Fruit fly (Drosophila melanogaster): ENCODE data around the gene CG43750.

Gene CG43750

DNA sequence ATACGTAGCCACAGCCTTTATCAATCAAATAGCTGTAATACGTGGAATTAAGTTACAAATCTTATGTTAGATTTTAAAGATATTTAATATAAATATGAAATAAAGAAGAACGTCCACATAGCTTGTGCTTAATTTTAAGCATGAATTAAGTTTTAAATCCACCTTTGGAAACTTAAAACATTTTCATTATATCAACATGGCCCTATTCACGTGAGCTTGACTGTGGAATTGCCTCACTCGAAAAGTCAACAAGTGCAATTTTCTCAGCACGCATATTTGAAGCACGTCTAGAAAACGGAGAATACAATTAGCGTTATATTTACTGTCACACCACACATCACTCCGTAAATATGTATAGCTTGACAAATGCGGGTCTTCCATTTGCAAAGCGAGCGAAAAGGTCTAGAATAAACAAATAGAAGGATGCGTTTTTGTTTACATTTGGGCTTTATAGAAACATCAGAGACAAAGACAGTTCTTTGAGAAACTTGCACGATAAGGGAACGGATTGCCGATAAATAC is 26.8 kb downstream of the CG43750 start (continued):
- TF ChIP-seq Abd-B (GFP tag; optimal IDR thresholded peaks at IDR 0.05), result no peak

DNA sequence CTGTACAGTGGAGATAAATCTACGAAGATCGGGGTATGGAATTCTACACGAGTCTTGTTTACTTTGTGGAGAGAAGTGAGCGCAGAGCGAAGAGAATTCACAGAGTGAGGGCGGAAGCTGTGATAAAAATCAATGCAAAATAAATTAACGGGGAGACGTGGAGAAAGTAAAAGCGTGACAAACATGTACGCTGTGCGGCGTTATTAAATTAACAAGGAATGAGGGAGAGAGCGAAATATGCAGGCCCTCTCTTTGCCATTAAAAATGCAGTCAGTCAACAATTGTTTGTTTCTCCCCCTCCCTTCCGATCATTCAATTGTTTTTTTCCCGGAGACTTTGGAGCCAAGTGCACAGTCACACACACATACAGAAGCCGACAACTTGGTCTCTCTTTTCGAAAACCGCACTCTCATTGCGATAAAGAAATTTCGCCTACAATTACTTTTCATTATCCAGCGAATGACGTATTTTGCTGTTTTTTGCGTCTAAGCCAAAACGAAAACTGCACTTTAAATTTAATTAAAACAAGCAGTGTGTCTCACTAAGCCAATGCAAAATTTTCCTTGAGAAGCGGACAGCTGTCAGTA is 27.6 kb downstream of the CG43750 start:
- TF ChIP-seq lola (GFP tag; optimal IDR thresholded peaks at IDR 0.05) (no peak), Dfd (GFP tag; optimal IDR thresholded peaks at IDR 0.05) (no peak), Hr78 (GFP tag; optimal IDR thresholded peaks at IDR 0.05) (no peak), CG32264 (GFP tag; optimal IDR thresholded peaks at IDR 0.05) (no peak), brk (GFP tag; optimal IDR thresholded peaks at IDR 0.05) (no peak), Jra (GFP tag; optimal IDR thresholded peaks at IDR 0.05) (no peak), Abd-B (GFP tag; optimal IDR thresholded peaks at IDR 0.05) (no peak), psq (GFP tag; optimal IDR thresholded peaks at IDR 0.05) (no peak), OdsH (GFP tag; optimal IDR thresholded peaks at IDR 0.05) (no peak), dl (GFP tag; optimal IDR thresholded peaks at IDR 0.05; ENCODE audit: insufficient read depth in 1 of 2, partially characterized antibody in 2 of 2) (no peak), pan (optimal IDR thresholded peaks at IDR 0.05) (no peak), fru (GFP tag; optimal IDR thresholded peaks at IDR 0.05) (peak; percentile 70), foxo (GFP tag; optimal IDR thresholded peaks at IDR 0.05) (no peak), Dif (GFP tag; optimal IDR thresholded peaks at IDR 0.05; ENCODE audit: partially characterized antibody) (no peak), woc (GFP tag; optimal IDR thresholded peaks at IDR 0.05) (no peak), CrebA (GFP tag; optimal IDR thresholded peaks at IDR 0.05; ENCODE audit: borderline replicate concordance) (no peak), GATAd (GFP tag; optimal IDR thresholded peaks at IDR 0.05) (no peak), sv (GFP tag; optimal IDR thresholded peaks at IDR 0.05) (no peak), Rel (GFP tag; optimal IDR thresholded peaks at IDR 0.05) (no peak), Rel (tag; optimal IDR thresholded peaks at IDR 0.05) (peak; percentile 36), HLH106 (tag; optimal IDR thresholded peaks at IDR 0.05) (no peak), h (GFP tag; optimal IDR thresholded peaks at IDR 0.05) (peak; percentile 29), Hnf4 (GFP tag; optimal IDR thresholded peaks at IDR 0.05) (peak; percentile 86)

DNA sequence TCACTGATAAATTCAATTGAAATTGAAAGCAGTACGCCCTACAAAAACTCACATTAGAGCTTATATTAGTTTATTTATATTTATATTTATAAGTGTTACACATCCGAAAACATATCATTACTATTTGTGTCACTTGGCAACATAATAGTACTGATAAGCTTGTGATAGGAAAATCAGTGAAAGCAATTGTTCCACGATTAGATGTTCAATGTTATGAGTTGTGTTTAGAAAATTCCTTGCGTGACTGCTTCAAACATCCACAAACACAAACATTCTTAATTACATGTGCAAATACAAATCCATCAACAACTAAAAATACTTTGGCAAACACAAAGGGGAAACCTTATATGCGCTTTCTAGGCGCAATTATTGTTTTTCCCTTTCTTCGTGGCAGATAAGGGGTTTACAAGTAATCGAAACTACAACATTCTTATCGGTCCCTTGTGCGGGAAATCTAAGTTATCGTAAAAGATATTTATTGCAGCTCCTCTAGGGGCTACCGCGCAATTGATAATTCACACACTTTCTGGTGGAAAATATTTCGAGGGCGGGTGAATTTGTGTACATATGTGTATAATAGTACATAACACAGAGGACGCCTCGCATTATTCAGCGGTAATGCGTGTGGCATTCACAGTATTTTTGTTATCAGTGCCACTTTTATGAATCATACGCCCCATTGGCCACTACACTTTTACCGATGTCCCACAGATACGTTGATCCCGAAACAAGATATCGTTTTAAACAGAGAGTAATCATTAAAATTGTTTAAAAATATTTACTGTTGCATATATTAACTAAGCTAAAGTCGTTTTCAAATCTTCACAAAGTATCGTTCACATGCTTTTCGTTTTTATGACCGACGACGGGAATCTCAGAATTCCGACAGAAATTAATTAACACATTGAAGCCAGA is 28.3 kb downstream of the CG43750 start:
- TF ChIP-seq tai (GFP tag; optimal IDR thresholded peaks at IDR 0.05), result peak; percentile 11
- no peak for TF ChIP-seq Hr78 (GFP tag; optimal IDR thresholded peaks at IDR 0.05)
- TF ChIP-seq Abd-B (GFP tag; optimal IDR thresholded peaks at IDR 0.05), result no peak
- TF ChIP-seq Rel (GFP tag; optimal IDR thresholded peaks at IDR 0.05), result no peak
- TF ChIP-seq Rel (tag; optimal IDR thresholded peaks at IDR 0.05), result peak; percentile 37
- no peak for TF ChIP-seq GATAd (GFP tag; optimal IDR thresholded peaks at IDR 0.05)
- no peak for TF ChIP-seq CrebA (GFP tag; optimal IDR thresholded peaks at IDR 0.05; ENCODE audit: borderline replicate concordance)
- no peak for TF ChIP-seq Dfd (GFP tag; optimal IDR thresholded peaks at IDR 0.05)
- no peak for TF ChIP-seq dl (GFP tag; optimal IDR thresholded peaks at IDR 0.05; ENCODE audit: insufficient read depth in 1 of 2, partially characterized antibody in 2 of 2)
- no peak for TF ChIP-seq Jra (GFP tag; optimal IDR thresholded peaks at IDR 0.05)

DNA sequence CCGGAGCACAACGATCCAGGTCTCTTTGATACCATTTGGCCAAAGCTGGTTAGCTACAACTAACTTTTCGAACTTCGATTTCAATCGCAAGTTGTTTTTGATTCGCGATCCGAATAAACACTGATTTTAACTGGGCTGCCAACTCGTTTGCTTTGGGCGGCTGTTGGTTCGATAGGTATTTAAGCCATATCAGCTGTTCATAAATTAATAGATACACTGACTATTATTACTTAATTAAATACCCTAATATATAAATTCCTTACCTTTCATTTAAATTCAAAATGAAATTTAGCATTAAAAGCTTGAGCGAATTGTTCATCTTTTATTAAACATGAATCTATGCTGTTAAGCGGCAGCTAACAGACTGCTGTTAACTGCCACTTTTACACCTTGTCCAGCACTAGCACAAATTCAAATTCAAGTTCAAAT is 33.2 kb downstream of the CG43750 start, which contains the start of gene CG9967:
CG9967 (minus strand) TSS at position 129 of the 429 bp plus-strand sequence.
- TF ChIP-seq N (GFP tag; optimal IDR thresholded peaks at IDR 0.05) (no peak), CG9705 (GFP tag; optimal IDR thresholded peaks at IDR 0.05) (peak; percentile 21), Vsx2 (GFP tag; optimal IDR thresholded peaks at IDR 0.05; ENCODE audit: partially characterized antibody) (no peak), sv (GFP tag; optimal IDR thresholded peaks at IDR 0.05) (no peak), OdsH (GFP tag; optimal IDR thresholded peaks at IDR 0.05) (peak; percentile 7), HLH106 (tag; optimal IDR thresholded peaks at IDR 0.05) (peak; percentile 23), Myc (optimal IDR thresholded peaks at IDR 0.05) (no peak), dl (GFP tag; optimal IDR thresholded peaks at IDR 0.05; ENCODE audit: insufficient read depth in 1 of 2, partially characterized antibody in 2 of 2) (no peak), Hnf4 (GFP tag; optimal IDR thresholded peaks at IDR 0.05) (peak; percentile 40), foxo (GFP tag; optimal IDR thresholded peaks at IDR 0.05) (peak in 1 of 2 experiments; percentile 26), Dfd (GFP tag; optimal IDR thresholded peaks at IDR 0.05) (no peak), h (GFP tag; optimal IDR thresholded peaks at IDR 0.05) (peak; percentile 55), rgr (GFP tag; optimal IDR thresholded peaks at IDR 0.05) (no peak), psq (GFP tag; optimal IDR thresholded peaks at IDR 0.05) (no peak), Jra (GFP tag; optimal IDR thresholded peaks at IDR 0.05) (peak; percentile 5), CrebA (GFP tag; optimal IDR thresholded peaks at IDR 0.05; ENCODE audit: borderline replicate concordance) (no peak)

Measured in whole organism, wandering third instar larva.